Fruit fly (Drosophila melanogaster) whole organism, pupa: ENCODE data around the gene flfl.

Source experiments
- CG10348 ChIP-seq: fragments of 200-800 bp; sonication (Bioruptor generic); IDR thresholded peaks from 2 replicates; pipeline ENCODE4 v1.3.6; 2022; ENCODE audit warnings: missing biosample characterization, missing genetic modification characterization
- CG12605 ChIP-seq: fragments of 200-800 bp; sonication (Bioruptor generic); IDR thresholded peaks from 2 replicates; pipeline ENCODE4 v1.3.6; 2022; ENCODE audit warnings: missing biosample characterization, missing genetic modification characterization
- CG13204 ChIP-seq: fragments of 200-800 bp; sonication (Bioruptor generic); optimal IDR thresholded peaks from 2 replicates; lab custom pipeline; 2018; ENCODE audit warnings: missing biosample characterization, mild to moderate bottlenecking, missing genetic modification characterization, moderate library complexity
- CG15710 ChIP-seq: fragments of 200-800 bp; sonication (Bioruptor generic); optimal IDR thresholded peaks from 2 replicates; lab custom pipeline; 2018; ENCODE audit warnings: missing biosample characterization, mild to moderate bottlenecking, missing genetic modification characterization, moderate library complexity
- CG17806 ChIP-seq: fragments of 200-800 bp; sonication (Bioruptor generic); optimal IDR thresholded peaks from 2 replicates; lab custom pipeline; 2018; ENCODE audit warnings: missing biosample characterization, mild to moderate bottlenecking, missing genetic modification characterization, moderate library complexity
- CG4496 ChIP-seq: fragments of 200-800 bp; sonication (Bioruptor generic); IDR thresholded peaks from 3 replicates; pipeline ENCODE4 v1.3.6; 2022; ENCODE audit warnings: missing biosample characterization, missing genetic modification characterization
- CG8301 ChIP-seq: fragments of 200-800 bp; sonication (Bioruptor generic); optimal IDR thresholded peaks from 2 replicates; lab custom pipeline; 2018; ENCODE audit warnings: missing biosample characterization, mild to moderate bottlenecking, missing genetic modification characterization
- CG9948 ChIP-seq: fragments of 200-800 bp; sonication (Bioruptor generic); optimal IDR thresholded peaks from 2 replicates; lab custom pipeline; 2018; ENCODE audit warnings: missing biosample characterization, mild to moderate bottlenecking, missing genetic modification characterization, moderate library complexity
- Pif1B ChIP-seq: fragments of 200-800 bp; sonication (Bioruptor generic); optimal IDR thresholded peaks from 3 replicates; lab custom pipeline; 2016; ENCODE audit warnings: missing biosample characterization, missing genetic modification characterization
- Snoo ChIP-seq: fragments of 200-800 bp; sonication (Bioruptor generic); optimal IDR thresholded peaks from 3 replicates; lab custom pipeline; 2017; ENCODE audit warnings: missing biosample characterization, mild to moderate bottlenecking, missing genetic modification characterization, inconsistent platforms

DNA sequence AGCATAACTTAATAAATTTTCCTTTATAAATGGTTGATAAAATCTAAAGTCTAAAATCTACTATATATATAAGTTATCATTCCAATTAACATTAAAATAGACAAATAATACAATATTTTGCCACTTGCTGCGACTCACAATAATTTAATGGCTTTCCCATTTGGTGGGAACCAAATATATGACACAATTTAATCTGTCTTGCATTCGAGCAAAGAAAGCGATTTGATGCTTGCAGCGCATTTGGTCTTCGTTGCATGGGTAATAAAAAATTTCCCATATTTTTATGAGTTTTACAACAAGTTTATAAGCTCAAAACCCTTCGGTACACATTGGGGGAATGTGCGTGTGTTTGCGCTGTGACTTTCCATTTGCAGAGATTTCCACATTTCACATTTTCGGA is 43.1 kb downstream of the flfl start:
- TF ChIP-seq CG13204 (GFP tag; lab: Kevin White, UChicago) = no peak
- TF ChIP-seq Snoo (tag; lab: Kevin White, UChicago) = no peak
- TF ChIP-seq CG4496 (GFP tag; lab: Robert Waterston, UW) = no peak
- TF ChIP-seq Pif1B (GFP tag; lab: Kevin White, UChicago) = no peak
- no peak for TF ChIP-seq CG10348 (GFP tag; lab: Robert Waterston, UW)
- no peak for TF ChIP-seq CG12605
- TF ChIP-seq CG17806 (tag; lab: Kevin White, UChicago) = no peak
- no peak for TF ChIP-seq CG15710
- TF ChIP-seq CG8301 (tag; lab: Kevin White, UChicago) = no peak
- TF ChIP-seq CG9948 (tag; lab: Kevin White, UChicago) = no peak
